Fruit fly (Drosophila melanogaster) whole organism, embryonic: Measurements from ENCODE around the gene CG14212.

ENCODE experiments used
- Abd-B ChIP-seq: fragments of 200-800 bp; sonication (Bioruptor generic); optimal IDR thresholded peaks from 2 replicates; lab custom pipeline; 2018; ENCODE audit warnings: missing biosample characterization, mild to moderate bottlenecking, missing genetic modification characterization, moderate library complexity
- Aef1 ChIP-seq: fragments of 200-800 bp; sonication (Bioruptor generic); IDR thresholded peaks from 3 replicates; pipeline ENCODE4 v1.3.6; 2022; ENCODE audit warnings: missing biosample characterization, missing genetic modification characterization
- Bdp1 ChIP-seq: fragments of 200-800 bp; sonication (Bioruptor generic); optimal IDR thresholded peaks from 3 replicates; lab custom pipeline; 2016; ENCODE audit warnings: missing biosample characterization, missing genetic modification characterization
- BtbVII ChIP-seq: fragments of 200-800 bp; sonication (Bioruptor generic); optimal IDR thresholded peaks from 3 replicates; lab custom pipeline; 2017; ENCODE audit warnings: missing biosample characterization, mild to moderate bottlenecking, missing genetic modification characterization
- CG10267 ChIP-seq: fragments of 200-800 bp; sonication (Bioruptor generic); optimal IDR thresholded peaks from 2 replicates; lab custom pipeline; 2018; ENCODE audit warnings: missing biosample characterization, mild to moderate bottlenecking, missing genetic modification characterization, moderate library complexity
- CG10462 ChIP-seq: fragments of 200-800 bp; sonication (Bioruptor generic); optimal IDR thresholded peaks from 2 replicates; lab custom pipeline; 2016; ENCODE audit warnings: missing biosample characterization, missing genetic modification characterization
- CG11456 ChIP-seq: fragments of 200-800 bp; sonication (Bioruptor generic); IDR thresholded peaks from 3 replicates; pipeline ENCODE4 v1.3.6; 2022; ENCODE audit warnings: missing biosample characterization, missing genetic modification characterization
- CG11696 ChIP-seq: fragments of 200-800 bp; sonication (Bioruptor generic); IDR thresholded peaks from 2 replicates; pipeline ENCODE4 v1.3.6; 2022; ENCODE audit warnings: missing biosample characterization, missing genetic modification characterization
- CG12104 ChIP-seq: fragments of 200-800 bp; sonication (Bioruptor generic); optimal IDR thresholded peaks from 3 replicates; lab custom pipeline; 2016; ENCODE audit warnings: missing biosample characterization, missing genetic modification characterization
- CG15011 ChIP-seq: fragments of 200-800 bp; sonication (Bioruptor generic); optimal IDR thresholded peaks from 3 replicates; lab custom pipeline; 2018; ENCODE audit warnings: missing biosample characterization, mild to moderate bottlenecking, missing genetic modification characterization
- CG15269 ChIP-seq: fragments of 200-800 bp; sonication (Bioruptor generic); optimal IDR thresholded peaks from 2 replicates; lab custom pipeline; 2018; ENCODE audit warnings: missing biosample characterization, mild to moderate bottlenecking, missing genetic modification characterization, moderate library complexity
- CG15696 ChIP-seq: fragments of 200-800 bp; sonication (Bioruptor generic); optimal IDR thresholded peaks from 2 replicates; lab custom pipeline; 2019; ENCODE audit warnings: missing biosample characterization, mild to moderate bottlenecking, missing genetic modification characterization, moderate library complexity
- CG17359 ChIP-seq: fragments of 200-800 bp; sonication (Bioruptor generic); optimal IDR thresholded peaks from 3 replicates; lab custom pipeline; 2018; ENCODE audit warnings: missing biosample characterization, mild to moderate bottlenecking, missing genetic modification characterization, moderate library complexity
- CG18262 ChIP-seq: fragments of 200-800 bp; optimal IDR thresholded peaks from 3 replicates; lab custom pipeline; 2019; ENCODE audit warnings: missing biosample characterization, mild to moderate bottlenecking, missing genetic modification characterization, moderate library complexity
- CG2202 ChIP-seq: fragments of 200-800 bp; sonication (Bioruptor generic); optimal IDR thresholded peaks from 2 replicates; lab custom pipeline; 2018; ENCODE audit warnings: missing biosample characterization, mild to moderate bottlenecking, missing genetic modification characterization
- CG31388 ChIP-seq: fragments of 200-800 bp; sonication (Bioruptor generic); optimal IDR thresholded peaks from 2 replicates; lab custom pipeline; 2016; ENCODE audit warnings: missing biosample characterization, missing genetic modification characterization
- CG31441 ChIP-seq: fragments of 200-800 bp; sonication (Bioruptor generic); IDR thresholded peaks from 2 replicates; pipeline ENCODE4 v1.3.6; 2022; ENCODE audit warnings: missing biosample characterization, missing genetic modification characterization
- CG4282 ChIP-seq: fragments of 200-800 bp; sonication (Bioruptor generic); optimal IDR thresholded peaks from 2 replicates; lab custom pipeline; 2016; ENCODE audit warnings: missing biosample characterization, missing genetic modification characterization
- CG43689 ChIP-seq: fragments of 200-800 bp; sonication (Bioruptor generic); IDR thresholded peaks from 2 replicates; pipeline ENCODE4 v1.3.6; 2022; ENCODE audit warnings: missing biosample characterization, missing genetic modification characterization
- CG7271 ChIP-seq: fragments of 200-800 bp; sonication (Bioruptor generic); optimal IDR thresholded peaks from 2 replicates; lab custom pipeline; 2018; ENCODE audit warnings: missing biosample characterization, mild to moderate bottlenecking, missing genetic modification characterization, moderate library complexity
- CG7786 ChIP-seq: fragments of 200-800 bp; sonication (Bioruptor generic); optimal IDR thresholded peaks from 2 replicates; lab custom pipeline; 2016; ENCODE audit warnings: missing biosample characterization, missing genetic modification characterization
- CG8089 ChIP-seq: fragments of 200-800 bp; sonication (Bioruptor generic); optimal IDR thresholded peaks from 3 replicates; lab custom pipeline; 2016; ENCODE audit warnings: missing biosample characterization, missing genetic modification characterization
- CG9727 ChIP-seq: fragments of 200-800 bp; sonication (Bioruptor generic); optimal IDR thresholded peaks from 3 replicates; lab custom pipeline; 2017; ENCODE audit warnings: missing biosample characterization, mild to moderate bottlenecking, missing genetic modification characterization
- CG9876 ChIP-seq: fragments of 200-800 bp; sonication (Bioruptor generic); optimal IDR thresholded peaks from 2 replicates; lab custom pipeline; 2016; ENCODE audit warnings: missing biosample characterization, missing genetic modification characterization
- Doc3 ChIP-seq: fragments of 200-800 bp; sonication (Bioruptor generic); IDR thresholded peaks from 3 replicates; pipeline ENCODE4 v1.3.6; 2022; ENCODE audit warnings: missing biosample characterization, missing genetic modification characterization; ENCODE audit not compliant: partially characterized antibody
- H15 ChIP-seq: fragments of 200-800 bp; sonication (Bioruptor generic); IDR thresholded peaks from 3 replicates; pipeline ENCODE4 v1.3.6; 2022; ENCODE audit warnings: missing biosample characterization, missing genetic modification characterization
- Hr78 ChIP-seq, 2 experiments: fragments of 200-800 bp in 1 of 2; fragments of >200 bp in 1 of 2; sonication (Bioruptor generic) in 1 of 2; optimal IDR thresholded peaks; 2 replicates each; lab custom pipeline; 2017 to 2019; ENCODE audit warnings: missing biosample characterization in 2 of 2, missing genetic modification characterization in 2 of 2, mild to moderate bottlenecking in 1 of 2, moderate library complexity in 1 of 2
- Lpt ChIP-seq: fragments of >200 bp; optimal IDR thresholded peaks from 2 replicates; lab custom pipeline; 2018; ENCODE audit warnings: missing biosample characterization, missing genetic modification characterization
- Max ChIP-seq: fragments of 200-800 bp; sonication (Bioruptor generic); optimal IDR thresholded peaks from 2 replicates; lab custom pipeline; 2016; ENCODE audit warnings: missing biosample characterization, mild to moderate bottlenecking, missing genetic modification characterization
- Nf-YB ChIP-seq: fragments of 200-800 bp; sonication (Bioruptor generic); optimal IDR thresholded peaks from 3 replicates; lab custom pipeline; 2019; ENCODE audit warnings: missing biosample characterization, mild to moderate bottlenecking, missing genetic modification characterization, moderate library complexity
- Oaz ChIP-seq: fragments of 200-800 bp; sonication (Bioruptor generic); IDR thresholded peaks from 2 replicates; pipeline ENCODE4 v1.3.6; 2022; ENCODE audit warnings: missing biosample characterization, missing genetic modification characterization
- Oli ChIP-seq: fragments of 200-800 bp; sonication (Bioruptor generic); optimal IDR thresholded peaks from 2 replicates; lab custom pipeline; 2018; ENCODE audit warnings: missing biosample characterization, mild to moderate bottlenecking, missing genetic modification characterization, moderate library complexity
- PHDP ChIP-seq: fragments of 200-800 bp; sonication (Bioruptor generic); optimal IDR thresholded peaks from 3 replicates; lab custom pipeline; 2018; ENCODE audit warnings: missing biosample characterization, mild to moderate bottlenecking, missing genetic modification characterization, moderate library complexity
- Ravus ChIP-seq: fragments of 200-800 bp; sonication (Bioruptor generic); IDR thresholded peaks from 2 replicates; pipeline ENCODE4 v1.3.6; 2022; ENCODE audit warnings: missing biosample characterization, missing genetic modification characterization
- Rx ChIP-seq: fragments of 200-800 bp; sonication (Bioruptor generic); IDR thresholded peaks from 2 replicates; pipeline ENCODE4 v1.3.6; 2022; ENCODE audit warnings: missing biosample characterization, missing genetic modification characterization
- Side ChIP-seq: fragments of 200-800 bp; sonication (Bioruptor generic); optimal IDR thresholded peaks from 2 replicates; lab custom pipeline; 2016; ENCODE audit warnings: missing biosample characterization, missing genetic modification characterization
- Sin3A ChIP-seq: fragments of >200 bp; optimal IDR thresholded peaks from 2 replicates; lab custom pipeline; 2018
- Xrp1 ChIP-seq: fragments of 200-800 bp; sonication (Bioruptor generic); IDR thresholded peaks from 2 replicates; pipeline ENCODE4 v1.3.6; 2022; ENCODE audit warnings: missing biosample characterization, missing genetic modification characterization
- ab ChIP-seq: fragments of 200-800 bp; sonication (Bioruptor generic); optimal IDR thresholded peaks from 2 replicates; lab custom pipeline; 2016; ENCODE audit warnings: missing biosample characterization, missing genetic modification characterization
- bbx ChIP-seq: fragments of 200-800 bp; sonication (Bioruptor generic); IDR thresholded peaks from 2 replicates; pipeline ENCODE4 v1.3.6; 2022; ENCODE audit warnings: missing biosample characterization, missing genetic modification characterization; ENCODE audit not compliant: partially characterized antibody
- br ChIP-seq: fragments of >200 bp; optimal IDR thresholded peaks from 2 replicates; lab custom pipeline; 2017
- btn ChIP-seq: fragments of 200-800 bp; sonication (Bioruptor generic); optimal IDR thresholded peaks from 2 replicates; lab custom pipeline; 2016; ENCODE audit warnings: missing biosample characterization, missing genetic modification characterization
- dimm ChIP-seq: fragments of 200-800 bp; sonication (Bioruptor generic); IDR thresholded peaks from 2 replicates; pipeline ENCODE4 v1.3.6; 2022; ENCODE audit warnings: missing biosample characterization, missing genetic modification characterization
- eve ChIP-seq, 2 experiments: fragments of >200 bp; optimal IDR thresholded peaks; 2 replicates each; lab custom pipeline; 2017; ENCODE audit warnings: missing biosample characterization in 2 of 2, missing genetic modification characterization in 2 of 2
- hth ChIP-seq: fragments of >200 bp; optimal IDR thresholded peaks from 2 replicates; lab custom pipeline; 2017; ENCODE audit warnings: inconsistent platforms
- luna ChIP-seq: fragments of 200-800 bp; sonication (Bioruptor generic); optimal IDR thresholded peaks from 2 replicates; lab custom pipeline; 2016; ENCODE audit warnings: missing biosample characterization, missing genetic modification characterization
- mirr ChIP-seq: fragments of 200-800 bp; sonication (Bioruptor generic); optimal IDR thresholded peaks from 3 replicates; lab custom pipeline; 2018; ENCODE audit warnings: missing biosample characterization, mild to moderate bottlenecking, missing genetic modification characterization
- org-1 ChIP-seq: fragments of 200-800 bp; sonication (Bioruptor generic); optimal IDR thresholded peaks from 2 replicates; lab custom pipeline; 2017; ENCODE audit warnings: missing biosample characterization, missing genetic modification characterization
- pfk ChIP-seq: fragments of 200-800 bp; sonication (Bioruptor generic); optimal IDR thresholded peaks from 2 replicates; lab custom pipeline; 2018; ENCODE audit warnings: missing biosample characterization, mild to moderate bottlenecking, missing genetic modification characterization, moderate library complexity
- phol ChIP-seq: fragments of 200-800 bp; sonication (Bioruptor generic); optimal IDR thresholded peaks from 3 replicates; lab custom pipeline; 2018; ENCODE audit warnings: missing biosample characterization, mild to moderate bottlenecking, missing genetic modification characterization, moderate library complexity
- sisA ChIP-seq: fragments of 200-800 bp; sonication (Bioruptor generic); IDR thresholded peaks from 2 replicates; pipeline ENCODE4 v1.3.6; 2022; ENCODE audit warnings: missing biosample characterization, missing genetic modification characterization
- zfh2 ChIP-seq: fragments of 200-800 bp; sonication (Bioruptor generic); optimal IDR thresholded peaks from 2 replicates; lab custom pipeline; 2016; ENCODE audit warnings: missing biosample characterization, missing genetic modification characterization

The CG14212 gene

DNA sequence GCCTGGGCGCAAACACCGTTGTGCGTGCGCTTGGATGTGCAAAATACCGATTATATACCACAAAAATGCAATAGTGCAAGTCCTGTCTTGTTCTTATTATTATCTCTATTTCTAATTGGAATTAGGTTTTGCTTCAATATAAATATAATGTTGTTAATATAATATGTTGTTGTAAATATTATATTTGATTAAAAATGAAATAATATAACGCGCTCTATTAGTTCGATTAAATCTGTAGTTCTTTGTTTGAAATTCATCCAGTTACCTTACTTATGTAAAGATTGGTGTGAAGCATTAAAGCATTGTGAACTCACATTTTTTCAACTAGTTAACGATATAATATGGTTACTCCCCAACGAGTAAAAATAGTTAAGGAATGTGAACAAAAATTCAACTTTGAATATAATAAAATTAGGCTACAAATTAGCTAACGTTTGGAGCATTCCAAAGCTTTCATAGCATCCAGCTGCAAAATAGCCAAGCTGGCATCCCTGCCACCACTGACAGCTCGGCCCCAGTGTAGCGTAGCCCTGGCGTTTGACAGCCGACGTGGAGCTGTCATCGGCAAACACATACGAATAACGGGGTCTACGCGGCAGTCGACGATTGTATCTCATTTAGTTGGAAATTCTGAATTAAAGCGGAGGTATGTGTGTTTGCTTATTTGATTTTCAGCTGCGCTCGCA is 17.5 kb downstream of the CG14212 start, which contains the start of the genes CG12237 and Sec61gamma (continued):
- TF ChIP-seq CG7786 (GFP tag; lab: Kevin White, UChicago) (no peak), org-1 (GFP tag; lab: Kevin White, UChicago) (no peak), dimm (GFP tag; lab: Robert Waterston, UW) (no peak), Oaz (no peak), Nf-YB (GFP tag; lab: Kevin White, UChicago) (peak; percentile 16), Max (GFP tag; lab: Kevin White, UChicago) (peak; percentile 34), luna (GFP tag; lab: Kevin White, UChicago) (no peak), Lpt (GFP tag; lab: Kevin White, UChicago) (no peak), Sin3A (peak; percentile 16), CG7271 (no peak), CG9727 (peak; percentile 25), CG10462 (GFP tag; lab: Kevin White, UChicago) (peak; percentile 12), CG9876 (GFP tag; lab: Kevin White, UChicago) (no peak), H15 (GFP tag; lab: Robert Waterston, UW) (no peak), eve (GFP tag; optimal IDR thresholded peaks at IDR 0.05; lab: Kevin White, UChicago) (no peak), btn (GFP tag; lab: Kevin White, UChicago) (no peak), CG11456 (GFP tag; lab: Robert Waterston, UW) (peak; percentile 62; the same call in 1 of the 3 replicates), CG31441 (GFP tag; lab: Robert Waterston, UW) (0 out of 2 replicates have a peak, but pooled peaks have one; percentile 32), mirr (GFP tag; lab: Kevin White, UChicago) (peak; percentile 26), hth (lab: Kevin White, UChicago) (no peak), Oli (tag; lab: Kevin White, UChicago) (no peak), CG15011 (GFP tag; lab: Kevin White, UChicago) (no peak), Hr78 (GFP tag; optimal IDR thresholded peaks at IDR 0.05; lab: Kevin White, UChicago) (no peak), CG10267 (tag; lab: Kevin White, UChicago) (peak; percentile 41), bbx (GFP tag; lab: Robert Waterston, UW) (no peak), CG4282 (GFP tag; lab: Kevin White, UChicago) (no peak), CG8089 (GFP tag; lab: Kevin White, UChicago) (no peak), pfk (GFP tag; lab: Kevin White, UChicago) (peak; percentile 13), Ravus (GFP tag; lab: Robert Waterston, UW) (no peak), CG43689 (no peak), Abd-B (GFP tag; lab: Kevin White, UChicago) (no peak), br (no peak), Side (GFP tag; lab: Kevin White, UChicago) (peak; percentile 0), Bdp1 (GFP tag; lab: Kevin White, UChicago) (no peak), CG12104 (GFP tag; lab: Kevin White, UChicago) (no peak), ab (no peak), Xrp1 (no peak), sisA (GFP tag; lab: Robert Waterston, UW) (0 out of 2 replicates have a peak, but pooled peaks have one; percentile 12), CG2202 (tag; lab: Kevin White, UChicago) (no peak), Rx (GFP tag; lab: Robert Waterston, UW) (no peak), CG31388 (GFP tag; lab: Kevin White, UChicago) (no peak), BtbVII (GFP tag; lab: Kevin White, UChicago) (no peak), CG15269 (no peak), CG17359 (tag; lab: Kevin White, UChicago) (peak; percentile 26), PHDP (tag; lab: Kevin White, UChicago) (no peak), CG18262 (tag; lab: Kevin White, UChicago) (no peak), CG11696 (GFP tag; lab: Robert Waterston, UW) (no peak), CG15696 (no peak), phol (tag; lab: Kevin White, UChicago) (peak; percentile 33), Doc3 (GFP tag; lab: Robert Waterston, UW) (no peak), zfh2 (GFP tag; lab: Kevin White, UChicago) (peak; percentile 37), Aef1 (no peak)
